Fruit fly (Drosophila melanogaster) whole organism, embryonic: ENCODE results near the gene CG9316.
A peak's percentile ranks its signal among the peaks of the same experiment; 100 is the strongest.

Experiments
- Ada2b ChIP-seq: fragments of 200-800 bp; sonication (Bioruptor generic); IDR thresholded peaks from 2 replicates; pipeline ENCODE4 v1.3.6; 2022; ENCODE audit warnings: missing biosample characterization, missing genetic modification characterization
- Atf-2 ChIP-seq: fragments of 200-800 bp; sonication (Bioruptor generic); optimal IDR thresholded peaks from 2 replicates; lab custom pipeline; 2016; ENCODE audit warnings: missing biosample characterization, missing genetic modification characterization
- Atf3 ChIP-seq: fragments of 200-800 bp; sonication (Bioruptor generic); optimal IDR thresholded peaks from 3 replicates; lab custom pipeline; 2016; ENCODE audit warnings: missing biosample characterization, missing genetic modification characterization
- CG11247 ChIP-seq: fragments of 200-800 bp; sonication (Bioruptor generic); IDR thresholded peaks from 2 replicates; pipeline ENCODE4 v1.3.6; 2022; ENCODE audit warnings: missing biosample characterization, missing genetic modification characterization
- CG11696 ChIP-seq: fragments of 200-800 bp; sonication (Bioruptor generic); IDR thresholded peaks from 2 replicates; pipeline ENCODE4 v1.3.6; 2022; ENCODE audit warnings: missing biosample characterization, missing genetic modification characterization
- CG12104 ChIP-seq: fragments of 200-800 bp; sonication (Bioruptor generic); optimal IDR thresholded peaks from 3 replicates; lab custom pipeline; 2016; ENCODE audit warnings: missing biosample characterization, missing genetic modification characterization
- CG12236 ChIP-seq: fragments of 200-800 bp; sonication (Bioruptor generic); optimal IDR thresholded peaks from 2 replicates; lab custom pipeline; 2016; ENCODE audit warnings: missing biosample characterization, missing genetic modification characterization
- CG12299 ChIP-seq: fragments of 200-800 bp; sonication (Bioruptor generic); optimal IDR thresholded peaks from 2 replicates; lab custom pipeline; 2018; ENCODE audit warnings: missing biosample characterization, mild to moderate bottlenecking, missing genetic modification characterization
- CG14667 ChIP-seq: fragments of 200-800 bp; sonication (Bioruptor generic); IDR thresholded peaks from 2 replicates; pipeline ENCODE4 v1.3.6; 2022; ENCODE audit warnings: missing biosample characterization, missing genetic modification characterization
- CG1647 ChIP-seq: fragments of 200-800 bp; sonication (Bioruptor generic); optimal IDR thresholded peaks from 3 replicates; lab custom pipeline; 2016; ENCODE audit warnings: missing biosample characterization, missing genetic modification characterization
- CG16779 ChIP-seq: fragments of 200-800 bp; sonication (Bioruptor generic); IDR thresholded peaks from 2 replicates; pipeline ENCODE4 v1.3.6; 2022; ENCODE audit warnings: missing biosample characterization, missing genetic modification characterization
- CG16815 ChIP-seq: fragments of 200-800 bp; sonication (Bioruptor generic); optimal IDR thresholded peaks from 3 replicates; lab custom pipeline; 2017; ENCODE audit warnings: missing biosample characterization, mild to moderate bottlenecking, missing genetic modification characterization
- CG17568 ChIP-seq: fragments of 200-800 bp; sonication (Bioruptor generic); optimal IDR thresholded peaks from 2 replicates; lab custom pipeline; 2018; ENCODE audit warnings: missing biosample characterization, mild to moderate bottlenecking, missing genetic modification characterization, moderate library complexity
- CG2712 ChIP-seq: fragments of 200-800 bp; optimal IDR thresholded peaks from 3 replicates; lab custom pipeline; 2019; ENCODE audit warnings: missing biosample characterization, mild to moderate bottlenecking, missing genetic modification characterization, moderate library complexity
- CG30431 ChIP-seq: fragments of 200-800 bp; sonication (Bioruptor generic); optimal IDR thresholded peaks from 2 replicates; lab custom pipeline; 2017; ENCODE audit warnings: missing biosample characterization, missing genetic modification characterization
- CG31365 ChIP-seq: fragments of 200-800 bp; sonication (Bioruptor generic); optimal IDR thresholded peaks from 2 replicates; lab custom pipeline; 2018; ENCODE audit warnings: missing biosample characterization, mild to moderate bottlenecking, missing genetic modification characterization
- CG3281 ChIP-seq: fragments of 200-800 bp; sonication (Bioruptor generic); optimal IDR thresholded peaks from 3 replicates; lab custom pipeline; 2017; ENCODE audit warnings: missing biosample characterization, mild to moderate bottlenecking, missing genetic modification characterization
- CG43689 ChIP-seq: fragments of 200-800 bp; sonication (Bioruptor generic); IDR thresholded peaks from 2 replicates; pipeline ENCODE4 v1.3.6; 2022; ENCODE audit warnings: missing biosample characterization, missing genetic modification characterization
- CG6683 ChIP-seq: fragments of 200-800 bp; sonication (Bioruptor generic); optimal IDR thresholded peaks from 2 replicates; lab custom pipeline; 2017; ENCODE audit warnings: missing biosample characterization, mild to moderate bottlenecking, missing genetic modification characterization, missing genetic modification reagents
- CG9876 ChIP-seq: fragments of 200-800 bp; sonication (Bioruptor generic); optimal IDR thresholded peaks from 2 replicates; lab custom pipeline; 2016; ENCODE audit warnings: missing biosample characterization, missing genetic modification characterization
- CoRest ChIP-seq: fragments of 200-800 bp; sonication (Bioruptor generic); optimal IDR thresholded peaks from 3 replicates; lab custom pipeline; 2018; ENCODE audit warnings: missing biosample characterization, mild to moderate bottlenecking, missing genetic modification characterization, moderate library complexity
- Dip2 ChIP-seq: fragments of 200-800 bp; sonication (Bioruptor generic); IDR thresholded peaks from 2 replicates; pipeline ENCODE4 v1.3.6; 2022; ENCODE audit warnings: missing biosample characterization, missing genetic modification characterization
- Fer1 ChIP-seq: fragments of 200-800 bp; sonication (Bioruptor generic); optimal IDR thresholded peaks from 2 replicates; lab custom pipeline; 2017; ENCODE audit warnings: missing biosample characterization, mild to moderate bottlenecking, missing genetic modification characterization
- Hsf ChIP-seq: fragments of 200-800 bp; sonication (Bioruptor generic); optimal IDR thresholded peaks from 3 replicates; lab custom pipeline; 2016; ENCODE audit warnings: missing biosample characterization, missing genetic modification characterization
- MESR4 ChIP-seq: fragments of 200-800 bp; sonication (Bioruptor generic); optimal IDR thresholded peaks from 2 replicates; lab custom pipeline; 2018; ENCODE audit warnings: missing biosample characterization, mild to moderate bottlenecking, missing genetic modification characterization, moderate library complexity
- Max ChIP-seq: fragments of 200-800 bp; sonication (Bioruptor generic); optimal IDR thresholded peaks from 2 replicates; lab custom pipeline; 2016; ENCODE audit warnings: missing biosample characterization, mild to moderate bottlenecking, missing genetic modification characterization
- Myb ChIP-seq: fragments of 200-800 bp; sonication (Bioruptor generic); optimal IDR thresholded peaks from 2 replicates; lab custom pipeline; 2016; ENCODE audit warnings: missing biosample characterization, missing genetic modification characterization
- Oli ChIP-seq: fragments of 200-800 bp; sonication (Bioruptor generic); optimal IDR thresholded peaks from 2 replicates; lab custom pipeline; 2018; ENCODE audit warnings: missing biosample characterization, mild to moderate bottlenecking, missing genetic modification characterization, moderate library complexity
- Pdp1 ChIP-seq, 2 experiments: fragments of 200-800 bp; sonication (Bioruptor generic); optimal IDR thresholded peaks; 3 replicates each; lab custom pipeline; 2016; ENCODE audit warnings: missing biosample characterization in 2 of 2, missing genetic modification characterization in 2 of 2, mild to moderate bottlenecking in 1 of 2, moderate library complexity in 1 of 2
- Rfx ChIP-seq: fragments of 200-800 bp; sonication (Bioruptor generic); IDR thresholded peaks from 2 replicates; pipeline ENCODE4 v1.3.6; 2022; ENCODE audit warnings: missing biosample characterization, missing genetic modification characterization
- Sry-δ ChIP-seq: fragments of 200-800 bp; sonication (Bioruptor generic); optimal IDR thresholded peaks from 2 replicates; lab custom pipeline; 2016; ENCODE audit warnings: missing biosample characterization, missing genetic modification characterization
- TFAM ChIP-seq: fragments of 200-800 bp; sonication (Bioruptor generic); optimal IDR thresholded peaks from 2 replicates; lab custom pipeline; 2017; ENCODE audit warnings: missing biosample characterization, missing genetic modification characterization, inconsistent platforms
- Xbp1 ChIP-seq: fragments of 200-800 bp; sonication (Bioruptor generic); optimal IDR thresholded peaks from 3 replicates; lab custom pipeline; 2016; ENCODE audit warnings: missing biosample characterization, mild to moderate bottlenecking, missing genetic modification characterization
- amos ChIP-seq: fragments of 200-800 bp; sonication (Bioruptor generic); IDR thresholded peaks from 2 replicates; pipeline ENCODE4 v1.3.6; 2022; ENCODE audit warnings: missing biosample characterization, missing genetic modification characterization; ENCODE audit not compliant: partially characterized antibody
- bbx ChIP-seq: fragments of 200-800 bp; sonication (Bioruptor generic); IDR thresholded peaks from 2 replicates; pipeline ENCODE4 v1.3.6; 2022; ENCODE audit warnings: missing biosample characterization, missing genetic modification characterization; ENCODE audit not compliant: partially characterized antibody
- chinmo ChIP-seq: fragments of 200-800 bp; sonication (Bioruptor generic); IDR thresholded peaks from 4 replicates; pipeline ENCODE4 v1.3.6; 2022; ENCODE audit warnings: missing biosample characterization, missing genetic modification characterization; ENCODE audit not compliant: partially characterized antibody
- croc ChIP-seq: fragments of 200-800 bp; sonication (Bioruptor generic); conservative IDR thresholded peaks from 3 replicates; pipeline ENCODE4 v1.3.6; 2022; ENCODE audit warnings: missing biosample characterization, missing genetic modification characterization
- da ChIP-seq: fragments of 200-800 bp; sonication (Bioruptor generic); optimal IDR thresholded peaks from 2 replicates; lab custom pipeline; 2016; ENCODE audit warnings: missing biosample characterization, missing genetic modification characterization
- dati ChIP-seq: fragments of 200-800 bp; sonication (Bioruptor generic); IDR thresholded peaks from 2 replicates; pipeline ENCODE4 v1.3.6; 2022; ENCODE audit warnings: missing biosample characterization, missing genetic modification characterization
- ems ChIP-seq: fragments of 200-800 bp; sonication (Bioruptor generic); optimal IDR thresholded peaks from 3 replicates; lab custom pipeline; 2016; ENCODE audit warnings: missing biosample characterization, missing genetic modification characterization
- fd3F ChIP-seq: fragments of 200-800 bp; sonication (Bioruptor generic); optimal IDR thresholded peaks from 2 replicates; lab custom pipeline; 2018; ENCODE audit warnings: missing biosample characterization, mild to moderate bottlenecking, missing genetic modification characterization, moderate library complexity
- gt ChIP-seq: fragments of 200-800 bp; sonication (Bioruptor generic); IDR thresholded peaks from 2 replicates; pipeline ENCODE4 v1.3.6; 2022; ENCODE audit warnings: missing biosample characterization, missing genetic modification characterization
- klu ChIP-seq: fragments of 200-800 bp; sonication (Bioruptor generic); IDR thresholded peaks from 2 replicates; pipeline ENCODE4 v1.3.6; 2022; ENCODE audit warnings: missing biosample characterization, missing genetic modification characterization
- lilli ChIP-seq: fragments of 200-800 bp; sonication (Bioruptor generic); optimal IDR thresholded peaks from 3 replicates; lab custom pipeline; 2016; ENCODE audit warnings: missing biosample characterization, missing genetic modification characterization
- nmo ChIP-seq: fragments of 200-800 bp; sonication (Bioruptor generic); optimal IDR thresholded peaks from 2 replicates; lab custom pipeline; 2018; ENCODE audit warnings: missing biosample characterization, mild to moderate bottlenecking, missing genetic modification characterization, moderate library complexity
- nom ChIP-seq: fragments of 200-800 bp; sonication (Bioruptor generic); optimal IDR thresholded peaks from 2 replicates; lab custom pipeline; 2017; ENCODE audit warnings: missing biosample characterization, missing genetic modification characterization, mild to moderate bottlenecking, moderate library complexity, missing genetic modification reagents
- pan ChIP-seq, 4 experiments: fragments of >200 bp in 3 of 4; fragments of 200-800 bp in 1 of 4; sonication (Bioruptor generic) in 1 of 4; optimal IDR thresholded peaks in 3 of 4; IDR thresholded peaks in 1 of 4; 2 replicates each; pipeline versions ENCODE4 v1.3.6 to Lab custom; 2017 to 2022; ENCODE audit warnings: missing biosample characterization in 2 of 4, missing genetic modification characterization in 2 of 4, mixed read lengths in 1 of 4
- pho ChIP-seq: fragments of 200-800 bp; sonication (Bioruptor generic); optimal IDR thresholded peaks from 2 replicates; lab custom pipeline; 2016; ENCODE audit warnings: missing biosample characterization, missing genetic modification characterization
- trem ChIP-seq: fragments of 200-800 bp; optimal IDR thresholded peaks from 3 replicates; lab custom pipeline; 2019; ENCODE audit warnings: missing biosample characterization, mild to moderate bottlenecking, missing genetic modification characterization, moderate library complexity
- z ChIP-seq: fragments of 200-800 bp; sonication (Bioruptor generic); IDR thresholded peaks from 3 replicates; pipeline ENCODE4 v1.3.6; 2022; ENCODE audit warnings: missing biosample characterization, missing genetic modification characterization
- zfh2 ChIP-seq: fragments of 200-800 bp; sonication (Bioruptor generic); optimal IDR thresholded peaks from 2 replicates; lab custom pipeline; 2016; ENCODE audit warnings: missing biosample characterization, missing genetic modification characterization

The CG9316 gene

dm6 chr2L:20681648-20682098 lies 44.7 kb downstream of the CG9316 start, which contains the start of gene Cen (continued):
- TF ChIP-seq amos (no peak), CG12299 (tag; lab: Kevin White, UChicago) (no peak), CoRest (tag; lab: Kevin White, UChicago) (peak; percentile 48), Oli (tag; lab: Kevin White, UChicago) (peak; percentile 25), croc (GFP tag; lab: Robert Waterston, UW) (no peak), lilli (GFP tag; lab: Kevin White, UChicago) (peak; percentile 63), pan (optimal IDR thresholded peaks at IDR 0.05; lab: Kevin White, UChicago) (no peak), pan (GFP tag; optimal IDR thresholded peaks at IDR 0.05 in 1 of 2, IDR thresholded peaks at IDR 0.05 in 1 of 2) (peak in 1 of 2 experiments; percentile 5), CG31365 (tag; lab: Kevin White, UChicago) (no peak), z (GFP tag; lab: Robert Waterston, UW) (no peak), CG9876 (GFP tag; lab: Kevin White, UChicago) (no peak), Atf3 (no peak), Fer1 (GFP tag; lab: Kevin White, UChicago) (no peak), CG12104 (GFP tag; lab: Kevin White, UChicago) (peak; percentile 30), CG3281 (GFP tag; lab: Kevin White, UChicago) (no peak), Max (peak; percentile 28), CG11247 (no peak), Xbp1 (GFP tag; lab: Kevin White, UChicago) (peak; percentile 39), gt (GFP tag; lab: Robert Waterston, UW) (no peak), klu (GFP tag; lab: Robert Waterston, UW) (no peak), CG1647 (peak; percentile 15), CG30431 (GFP tag; lab: Kevin White, UChicago) (peak; percentile 13), CG2712 (tag; lab: Kevin White, UChicago) (no peak), da (GFP tag; lab: Kevin White, UChicago) (no peak), chinmo (GFP tag; lab: Robert Waterston, UW) (no peak), CG43689 (GFP tag; lab: Robert Waterston, UW) (no peak), nom (no peak), TFAM (GFP tag; lab: Kevin White, UChicago) (no peak), Dip2 (no peak), zfh2 (GFP tag; lab: Kevin White, UChicago) (peak; percentile 41), dati (GFP tag; lab: Robert Waterston, UW) (no peak), CG14667 (no peak), CG11696 (no peak), trem (tag; lab: Kevin White, UChicago) (peak; percentile 13), bbx (GFP tag; lab: Robert Waterston, UW) (no peak), CG17568 (GFP tag; lab: Kevin White, UChicago) (no peak), nmo (GFP tag; lab: Kevin White, UChicago) (peak; percentile 54), Rfx (GFP tag; lab: Robert Waterston, UW) (peak; percentile 60), Atf-2 (GFP tag; lab: Kevin White, UChicago) (no peak), CG16779 (GFP tag; lab: Robert Waterston, UW) (no peak), fd3F (no peak), MESR4 (no peak), Hsf (peak; percentile 48), Sry-δ (peak; percentile 10), pho (peak; percentile 25), ems (GFP tag; lab: Kevin White, UChicago) (peak; percentile 2), CG16815 (GFP tag; lab: Kevin White, UChicago) (no peak), Myb (GFP tag; lab: Kevin White, UChicago) (peak; percentile 16), CG6683 (no peak), Ada2b (GFP tag; lab: Robert Waterston, UW) (peak; percentile 53; the same call in 1 of the 2 replicates), Pdp1 (GFP tag; optimal IDR thresholded peaks at IDR 0.05; lab: Kevin White, UChicago) (peak; percentile 42 to 95), CG12236 (GFP tag; lab: Kevin White, UChicago) (no peak)
